Worm (Caenorhabditis elegans) whole organism, young adult: Measurements from ENCODE around the gene C14A4.13.

ENCODE experiments used
- B0019.2 ChIP-seq: fragments of 200-800 bp; sonication (Bioruptor generic); conservative IDR thresholded peaks from 2 replicates; pipeline ENCODE4 v1.3.6; 2022; ENCODE audit warnings: missing genetic modification reagents, missing genetic modification characterization, missing compliant biosample characterization
- F10E7.11 ChIP-seq: sonication (generic microtip); optimal IDR thresholded peaks from 2 replicates; lab custom pipeline; 2017; ENCODE audit warnings: mild to moderate bottlenecking, missing genetic modification characterization, moderate library complexity, missing compliant biosample characterization
- F33H1.4 ChIP-seq: fragments of 200-800 bp; sonication (Bioruptor generic); IDR thresholded peaks from 2 replicates; pipeline ENCODE4 v1.3.6; 2022; ENCODE audit warnings: missing genetic modification reagents, missing genetic modification characterization, missing compliant biosample characterization
- T07F8.4 ChIP-seq: sonication (generic microtip); optimal IDR thresholded peaks from 2 replicates; lab custom pipeline; 2016; ENCODE audit warnings: mild to moderate bottlenecking, missing genetic modification characterization, moderate library complexity, missing compliant biosample characterization
- akir-1 ChIP-seq: fragments of 200-800 bp; sonication (Bioruptor generic); optimal IDR thresholded peaks from 2 replicates; lab custom pipeline; 2018; ENCODE audit warnings: mild to moderate bottlenecking, missing genetic modification characterization, moderate library complexity, missing compliant biosample characterization
- ama-1 ChIP-seq, 3 experiments: fragments of 150-350 bp in 1 of 3; sonication (generic microtip) in 2 of 3; optimal IDR thresholded peaks; 2 replicates each; lab custom pipeline; 2014 to 2018; ENCODE audit warnings: missing biosample characterization in 2 of 3, missing genetic modification characterization in 2 of 3, missing genetic modification reagents in 2 of 3
- aptf-3 ChIP-seq: fragments of 200-800 bp; sonication (Bioruptor generic); IDR thresholded peaks from 2 replicates; pipeline ENCODE4 v1.3.6; 2022; ENCODE audit warnings: missing genetic modification characterization, missing compliant biosample characterization
- atf-7 ChIP-seq: sonication (generic microtip); optimal IDR thresholded peaks from 2 replicates; lab custom pipeline; 2017; ENCODE audit warnings: mild to moderate bottlenecking, missing genetic modification characterization, missing compliant biosample characterization
- attf-3 ChIP-seq: fragments of 200-800 bp; sonication (Bioruptor generic); conservative IDR thresholded peaks from 2 replicates; pipeline ENCODE4 v1.3.6; 2022; ENCODE audit warnings: missing genetic modification reagents, missing genetic modification characterization, missing compliant biosample characterization
- bed-1 ChIP-seq: fragments of 200-800 bp; sonication (Bioruptor generic); IDR thresholded peaks from 2 replicates; pipeline ENCODE4 v1.3.6; 2022; ENCODE audit warnings: missing genetic modification reagents, missing genetic modification characterization, missing compliant biosample characterization
- bed-2 ChIP-seq: fragments of 200-800 bp; sonication (Bioruptor generic); IDR thresholded peaks from 2 replicates; pipeline ENCODE4 v1.3.6; 2022; ENCODE audit warnings: missing genetic modification reagents, missing genetic modification characterization, missing compliant biosample characterization
- ceh-100 ChIP-seq: fragments of 200-800 bp; sonication (Bioruptor generic); IDR thresholded peaks from 2 replicates; pipeline ENCODE4 v1.3.6; 2022; ENCODE audit warnings: missing genetic modification reagents, missing genetic modification characterization, missing compliant biosample characterization
- ceh-79 ChIP-seq: sonication (generic microtip); optimal IDR thresholded peaks from 2 replicates; lab custom pipeline; 2017; ENCODE audit warnings: mild to moderate bottlenecking, missing genetic modification characterization, missing compliant biosample characterization
- ceh-91 ChIP-seq: fragments of 200-800 bp; sonication (Bioruptor generic); IDR thresholded peaks from 2 replicates; pipeline ENCODE4 v1.3.6; 2022; ENCODE audit warnings: missing genetic modification reagents, missing genetic modification characterization, missing compliant biosample characterization
- chd-7 ChIP-seq: sonication (generic microtip); optimal IDR thresholded peaks from 2 replicates; lab custom pipeline; 2016; ENCODE audit warnings: mild to moderate bottlenecking, missing genetic modification characterization, moderate library complexity, missing compliant biosample characterization
- dpff-1 ChIP-seq: sonication (generic microtip); optimal IDR thresholded peaks from 2 replicates; lab custom pipeline; 2017; ENCODE audit warnings: mild to moderate bottlenecking, missing genetic modification characterization, missing compliant biosample characterization
- dpl-1 ChIP-seq: fragments of 150-350 bp; optimal IDR thresholded peaks from 2 replicates; lab custom pipeline; 2014; ENCODE audit warnings: missing biosample characterization, missing genetic modification reagents, missing genetic modification characterization
- efl-1 ChIP-seq: fragments of 150-350 bp; optimal IDR thresholded peaks from 2 replicates; lab custom pipeline; 2014; ENCODE audit warnings: missing biosample characterization, missing genetic modification reagents, missing genetic modification characterization
- egl-18 ChIP-seq: fragments of 200-800 bp; sonication (Bioruptor generic); IDR thresholded peaks from 2 replicates; pipeline ENCODE4 v1.3.6; 2022; ENCODE audit warnings: missing genetic modification reagents, missing genetic modification characterization, missing compliant biosample characterization
- egl-44 ChIP-seq: fragments of 200-800 bp; sonication (Bioruptor generic); IDR thresholded peaks from 2 replicates; pipeline ENCODE4 v1.3.6; 2022; ENCODE audit warnings: missing genetic modification reagents, missing genetic modification characterization, missing compliant biosample characterization
- egrh-3 ChIP-seq: fragments of 200-800 bp; sonication (Bioruptor generic); IDR thresholded peaks from 2 replicates; pipeline ENCODE4 v1.3.6; 2022; ENCODE audit warnings: missing genetic modification reagents, missing genetic modification characterization, missing compliant biosample characterization
- ekl-4 ChIP-seq: fragments of 200-800 bp; sonication (Bioruptor generic); IDR thresholded peaks from 2 replicates; pipeline ENCODE4 v1.3.6; 2022; ENCODE audit warnings: missing genetic modification reagents, missing genetic modification characterization, missing compliant biosample characterization
- ets-4 ChIP-seq: fragments of 200-800 bp; sonication (Bioruptor generic); optimal IDR thresholded peaks from 2 replicates; lab custom pipeline; 2018; ENCODE audit warnings: mild to moderate bottlenecking, missing genetic modification characterization, missing compliant biosample characterization
- hlh-12 ChIP-seq: sonication (generic microtip); optimal IDR thresholded peaks from 2 replicates; lab custom pipeline; 2016; ENCODE audit warnings: missing genetic modification characterization, missing compliant biosample characterization
- hsf-1 ChIP-seq: fragments of 200-800 bp; sonication (Bioruptor generic); IDR thresholded peaks from 2 replicates; pipeline ENCODE4 v1.3.6; 2022; ENCODE audit warnings: missing genetic modification reagents, missing genetic modification characterization, missing compliant biosample characterization
- lag-1 ChIP-seq: fragments of 200-800 bp; sonication (Bioruptor generic); IDR thresholded peaks from 2 replicates; pipeline ENCODE4 v1.3.6; 2022; ENCODE audit warnings: missing genetic modification reagents, missing genetic modification characterization, missing compliant biosample characterization
- lin-54 ChIP-seq: fragments of 200-800 bp; sonication (Bioruptor generic); optimal IDR thresholded peaks from 2 replicates; lab custom pipeline; 2018; ENCODE audit warnings: mild to moderate bottlenecking, missing genetic modification characterization, missing compliant biosample characterization
- lsl-1 ChIP-seq: fragments of 200-800 bp; sonication (Bioruptor generic); optimal IDR thresholded peaks from 2 replicates; lab custom pipeline; 2018; ENCODE audit warnings: mild to moderate bottlenecking, missing genetic modification characterization, moderate library complexity, missing compliant biosample characterization
- lsy-27 ChIP-seq: sonication (generic microtip); optimal IDR thresholded peaks from 2 replicates; lab custom pipeline; 2017; ENCODE audit warnings: missing genetic modification characterization, mild to moderate bottlenecking, missing compliant biosample characterization, antibody characterized with exemption, missing genotype, borderline replicate concordance; ENCODE audit not compliant: insufficient read depth
- madf-3 ChIP-seq: fragments of 200-800 bp; sonication (Bioruptor generic); IDR thresholded peaks from 2 replicates; pipeline ENCODE4 v1.3.6; 2022; ENCODE audit warnings: missing genetic modification reagents, missing genetic modification characterization, missing compliant biosample characterization
- madf-6 ChIP-seq: fragments of 200-800 bp; sonication (Bioruptor generic); IDR thresholded peaks from 2 replicates; pipeline ENCODE4 v1.3.6; 2022; ENCODE audit warnings: missing genetic modification reagents, missing genetic modification characterization, missing compliant biosample characterization
- nfya-1 ChIP-seq: sonication (generic microtip); optimal IDR thresholded peaks from 2 replicates; lab custom pipeline; 2017; ENCODE audit warnings: antibody characterized with exemption, missing compliant biosample characterization, missing genetic modification characterization, borderline replicate concordance; ENCODE audit not compliant: insufficient read depth
- nfya-2 ChIP-seq: fragments of 200-800 bp; sonication (Bioruptor generic); IDR thresholded peaks from 2 replicates; pipeline ENCODE4 v1.3.6; 2022; ENCODE audit warnings: missing genetic modification reagents, missing genetic modification characterization, missing compliant biosample characterization
- nhr-179 ChIP-seq: sonication (generic microtip); optimal IDR thresholded peaks from 2 replicates; lab custom pipeline; 2016; ENCODE audit warnings: mild to moderate bottlenecking, missing genetic modification characterization, missing compliant biosample characterization
- nhr-90 ChIP-seq: sonication (generic microtip); optimal IDR thresholded peaks from 2 replicates; lab custom pipeline; 2016; ENCODE audit warnings: missing genotype, mild to moderate bottlenecking, missing genetic modification characterization, missing compliant biosample characterization
- pha-4 ChIP-seq: fragments of 150-350 bp; sonication (generic microtip); optimal IDR thresholded peaks from 2 replicates; lab custom pipeline; 2014; ENCODE audit warnings: missing biosample characterization, missing genetic modification reagents, missing genetic modification characterization
- rec-8 ChIP-seq, 2 experiments: sonication (generic microtip); optimal IDR thresholded peaks; 2 replicates each; lab custom pipeline; 2016; ENCODE audit warnings: mild to moderate bottlenecking in 2 of 2, missing genetic modification characterization in 2 of 2, missing genetic modification reagents in 2 of 2, missing genotype in 2 of 2, missing biosample characterization in 1 of 2, missing compliant biosample characterization in 1 of 2, moderate library complexity in 1 of 2
- snpc-1.3 ChIP-seq: sonication (generic microtip); optimal IDR thresholded peaks from 2 replicates; lab custom pipeline; 2017; ENCODE audit warnings: missing genetic modification characterization, mild to moderate bottlenecking, missing compliant biosample characterization, antibody characterized with exemption, moderate library complexity, missing genotype, missing genetic modification reagents; ENCODE audit not compliant: insufficient read depth
- ztf-26 ChIP-seq: sonication (generic microtip); optimal IDR thresholded peaks from 2 replicates; lab custom pipeline; 2017; ENCODE audit warnings: missing genetic modification characterization, missing compliant biosample characterization

C14A4.13 gene

DNA sequence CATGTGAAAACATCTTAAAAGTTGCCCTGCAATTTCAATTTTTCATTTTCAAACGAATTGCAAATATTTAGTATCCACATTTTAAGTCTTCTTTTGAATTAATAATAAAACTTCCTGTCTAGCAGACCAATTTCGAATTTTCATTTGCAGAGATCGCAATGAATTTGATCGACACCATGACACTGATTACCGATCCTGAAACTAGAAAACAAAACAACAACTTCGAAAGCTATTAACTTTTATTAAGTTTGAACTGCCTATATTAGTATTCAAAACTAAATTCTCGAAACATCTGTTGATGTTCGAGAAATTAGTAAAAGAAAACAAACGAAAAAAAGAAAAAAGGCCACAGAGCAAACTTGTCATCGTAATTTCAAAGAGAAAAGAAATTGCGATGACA, 44.1 kb upstream of the C14A4.13 start (continued):
- TF ChIP-seq ets-4 (GFP tag; lab: Kevin White, UChicago) (no peak), ceh-91 (GFP tag; lab: Robert Waterston, UW) (0 out of 2 replicates have a peak, but pooled peaks have one; percentile 15), snpc-1.3 (peak; percentile 35), ama-1 (optimal IDR thresholded peaks at IDR 0.05; lab: Kevin White, UChicago) (no peak), ama-1 (GFP tag; optimal IDR thresholded peaks at IDR 0.05; lab: Kevin White, UChicago) (peak in 1 of 2 experiments; percentile 67), egrh-3 (GFP tag; lab: Robert Waterston, UW) (no peak)

DNA sequence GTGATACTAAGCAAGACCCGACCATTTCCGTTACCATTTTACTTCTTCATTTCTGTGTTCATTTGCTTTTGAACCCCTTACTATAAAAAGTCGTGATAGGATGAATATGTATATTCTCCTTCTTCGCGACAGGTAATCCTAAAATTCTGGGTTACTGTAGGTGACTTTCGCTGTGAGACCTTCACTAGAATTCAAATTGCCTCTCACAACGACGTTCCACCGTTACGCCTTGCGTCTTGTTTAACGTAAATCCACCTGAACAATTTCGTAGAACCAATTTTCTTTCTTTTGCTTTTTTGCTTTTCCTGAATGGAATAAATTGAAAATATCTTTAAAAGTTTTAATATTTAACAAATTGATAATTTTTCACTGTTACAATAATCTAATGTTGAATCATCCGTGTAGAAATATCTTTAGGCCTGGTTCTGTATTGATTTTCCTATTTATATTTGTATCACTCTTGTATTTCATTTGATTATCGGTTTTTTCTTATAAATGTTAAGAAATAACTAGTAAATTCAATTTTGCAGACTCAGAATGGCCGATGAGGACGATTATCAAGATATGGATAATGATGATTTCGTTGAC, 39.3 kb upstream of the C14A4.13 start, which contains the start of gene rpb-6:
Gene rpb-6 (plus strand): TSS at position 538 of the 588 bp plus-strand sequence.
- no peak for TF ChIP-seq nhr-90
- no peak for TF ChIP-seq ekl-4 (GFP tag; lab: Robert Waterston, UW)
- no peak for TF ChIP-seq atf-7 (tag; lab: Kevin White, UChicago)
- peak; percentile 56 for TF ChIP-seq F33H1.4 (GFP tag; lab: Robert Waterston, UW)
- TF ChIP-seq ceh-79 (tag; lab: Kevin White, UChicago) = no peak
- TF ChIP-seq ceh-100 = no peak
- peak; percentile 67 for TF ChIP-seq lin-54 (GFP tag; lab: Kevin White, UChicago)
- TF ChIP-seq chd-7 = no peak
- no peak for TF ChIP-seq lag-1 (GFP tag; lab: Robert Waterston, UW)
- no peak for TF ChIP-seq F10E7.11 (tag; lab: Kevin White, UChicago)
- peak; percentile 66 for TF ChIP-seq lsl-1 (GFP tag; lab: Kevin White, UChicago)
- TF ChIP-seq madf-6 (GFP tag; lab: Robert Waterston, UW) = peak; percentile 49; the same call in 1 of the 2 replicates
- peak; percentile 40 for TF ChIP-seq efl-1 (GFP tag; lab: Kevin White, UChicago)
- TF ChIP-seq attf-3 = peak; percentile 92
- peak; percentile 9 for TF ChIP-seq dpl-1 (GFP tag; lab: Kevin White, UChicago)
- TF ChIP-seq, all 124 proteins: peak for 7

DNA sequence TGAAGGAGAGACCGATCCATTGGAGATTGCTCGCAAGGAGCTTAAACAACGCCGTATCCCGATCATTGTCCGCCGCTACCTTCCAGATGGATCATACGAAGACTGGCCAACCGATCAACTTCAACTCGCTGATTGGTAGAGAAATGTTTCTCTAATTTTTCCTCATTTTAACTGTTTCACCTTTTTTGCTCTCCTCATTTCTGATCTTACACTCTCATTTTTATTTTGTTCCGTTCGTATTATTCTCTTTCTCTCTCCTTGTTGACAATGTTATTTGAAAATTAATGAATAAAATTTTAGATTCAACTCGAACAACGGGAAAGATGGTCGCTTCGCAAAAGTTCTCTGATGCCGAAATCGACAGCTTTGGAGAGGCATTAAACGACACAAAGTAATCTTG, 38.6 kb upstream of the C14A4.13 start, which contains the start of gene dohh-1:
Gene dohh-1 (plus strand): TSS at position 301 of the 400 bp plus-strand sequence.
- TF ChIP-seq nhr-179 (tag; lab: Kevin White, UChicago) (no peak), ceh-100 (no peak), nfya-1 (no peak), lsy-27 (tag; lab: Kevin White, UChicago) (no peak), ceh-91 (GFP tag; lab: Robert Waterston, UW) (no peak), rec-8 (tag; optimal IDR thresholded peaks at IDR 0.05; lab: Kevin White, UChicago) (no peak), egl-18 (no peak), egl-44 (no peak), hlh-12 (no peak), pha-4 (no peak), T07F8.4 (tag; lab: Kevin White, UChicago) (no peak), hsf-1 (GFP tag; lab: Robert Waterston, UW) (no peak), akir-1 (GFP tag; lab: Kevin White, UChicago) (no peak), aptf-3 (no peak), nfya-2 (GFP tag; lab: Robert Waterston, UW) (no peak)
- TF ChIP-seq, all 124 proteins: peak for 0

DNA sequence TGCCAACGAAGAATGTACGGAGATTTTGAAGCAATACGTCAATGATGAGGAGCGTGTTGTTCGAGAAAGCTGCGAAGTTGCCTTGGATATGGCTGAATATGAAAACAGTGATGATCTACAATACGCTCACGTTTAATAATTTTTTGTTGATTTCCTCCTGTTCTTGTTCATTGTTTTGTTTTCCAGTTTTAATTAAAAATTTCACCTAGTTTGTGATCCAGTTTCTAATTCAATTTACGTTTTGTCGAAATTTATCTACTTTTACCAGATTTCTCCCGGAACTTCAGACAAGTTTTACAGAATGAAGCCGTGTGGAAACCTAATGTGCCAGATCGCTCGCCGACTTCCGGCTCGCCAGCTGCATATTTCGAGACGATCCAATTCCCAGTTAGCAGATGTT, 37.4 kb upstream of the C14A4.13 start, which contains the start of gene dap-3:
Gene dap-3 (plus strand): TSS at position 301 of the 400 bp plus-strand sequence.
- TF ChIP-seq bed-1 (GFP tag; lab: Robert Waterston, UW) (no peak), bed-2 (GFP tag; lab: Robert Waterston, UW) (no peak), ama-1 (optimal IDR thresholded peaks at IDR 0.05; lab: Kevin White, UChicago) (no peak), ama-1 (GFP tag; optimal IDR thresholded peaks at IDR 0.05; lab: Kevin White, UChicago) (no peak), madf-3 (GFP tag; lab: Robert Waterston, UW) (no peak), ztf-26 (tag; lab: Kevin White, UChicago) (no peak), lsl-1 (GFP tag; lab: Kevin White, UChicago) (no peak), ceh-91 (GFP tag; lab: Robert Waterston, UW) (no peak), B0019.2 (no peak), dpff-1 (tag; lab: Kevin White, UChicago) (no peak)
